Worm (Caenorhabditis elegans): ENCODE data around the gene Y44F5A.1.
A peak's percentile ranks its signal among the peaks of the same experiment; 100 is the strongest.

Y44F5A.1 gene

ce11 chrIII:4195306-4196008, 52.0 kb downstream of the Y44F5A.1 start (continued):
- TF ChIP-seq F10B5.3 (tag; optimal IDR thresholded peaks at IDR 0.05) (peak; percentile 68), ZK337.2 (GFP tag; IDR thresholded peaks at IDR 0.05) (no peak), hmg-1.1 (GFP tag; IDR thresholded peaks at IDR 0.05) (peak; percentile 52), daf-16 (GFP tag; optimal IDR thresholded peaks at IDR 0.05) (peak; percentile 33 to 62), daf-16 (tag; optimal IDR thresholded peaks at IDR 0.05) (peak; percentile 59), lin-38 (GFP tag; IDR thresholded peaks at IDR 0.05) (peak; percentile 67), ces-1 (GFP tag; optimal IDR thresholded peaks at IDR 0.05) (peak; percentile 38)

Data from whole organism, L4 larva.